Fruit fly (Drosophila melanogaster) S2 (cell line): ENCODE data around the gene CG43273.

Source experiments
- CG8478 ChIP-seq: fragments of >200 bp; optimal IDR thresholded peaks from 2 replicates; lab custom pipeline; 2018
- CTCF ChIP-seq, 2 experiments: fragments of >200 bp; optimal IDR thresholded peaks; 2 replicates each; lab custom pipeline; 2018

DNA sequence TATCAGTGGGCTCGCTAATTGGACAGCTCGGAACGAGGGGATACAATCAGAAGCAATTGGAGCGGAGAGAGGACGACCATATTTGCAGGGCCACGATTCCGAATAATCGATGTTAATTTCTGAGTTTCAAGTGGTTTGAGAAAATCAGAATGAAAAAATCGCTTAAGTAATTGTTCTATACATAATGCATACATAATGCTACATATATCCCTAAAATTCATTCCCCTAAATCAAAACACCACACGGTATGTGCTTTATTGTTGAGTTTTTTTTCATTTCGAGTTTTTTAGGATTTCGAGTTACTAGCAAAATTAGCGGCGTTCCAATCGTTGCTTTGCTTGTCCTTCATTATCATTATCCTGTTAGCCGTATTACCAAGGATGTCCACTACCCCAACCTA, 4.6 kb upstream of the CG43273 start, which contains the start of gene niki:
- no peak for TF ChIP-seq CG8478 (lab: Kevin White, UChicago)
- no peak for TF ChIP-seq CTCF (optimal IDR thresholded peaks at IDR 0.05; lab: Kevin White, UChicago)
